Fruit fly (Drosophila melanogaster) whole organism, embryonic: ENCODE results near the gene Ac13E.

Experiments used
- Atf3 ChIP-seq: fragments of 200-800 bp; sonication (Bioruptor generic); optimal IDR thresholded peaks from 3 replicates; lab custom pipeline; 2016; ENCODE audit warnings: missing biosample characterization, missing genetic modification characterization
- BEAF-32 ChIP-seq: fragments of 200-800 bp; sonication (Bioruptor generic); optimal IDR thresholded peaks from 3 replicates; lab custom pipeline; 2017; ENCODE audit warnings: missing biosample characterization, missing genetic modification characterization, mild to moderate bottlenecking, moderate library complexity, missing genetic modification reagents
- Bgb ChIP-seq: fragments of 200-800 bp; sonication (Bioruptor generic); IDR thresholded peaks from 2 replicates; pipeline ENCODE4 v1.3.6; 2022; ENCODE audit warnings: missing biosample characterization, missing genetic modification characterization; ENCODE audit not compliant: partially characterized antibody
- Bteb2 ChIP-seq: fragments of 200-800 bp; sonication (Bioruptor generic); optimal IDR thresholded peaks from 2 replicates; lab custom pipeline; 2016; ENCODE audit warnings: missing biosample characterization, missing genetic modification characterization
- CG10267 ChIP-seq: fragments of 200-800 bp; sonication (Bioruptor generic); optimal IDR thresholded peaks from 2 replicates; lab custom pipeline; 2018; ENCODE audit warnings: missing biosample characterization, mild to moderate bottlenecking, missing genetic modification characterization, moderate library complexity
- CG10462 ChIP-seq: fragments of 200-800 bp; sonication (Bioruptor generic); optimal IDR thresholded peaks from 2 replicates; lab custom pipeline; 2016; ENCODE audit warnings: missing biosample characterization, missing genetic modification characterization
- CG12104 ChIP-seq: fragments of 200-800 bp; sonication (Bioruptor generic); optimal IDR thresholded peaks from 3 replicates; lab custom pipeline; 2016; ENCODE audit warnings: missing biosample characterization, missing genetic modification characterization
- CG12769 ChIP-seq: fragments of 200-800 bp; sonication (Bioruptor generic); optimal IDR thresholded peaks from 2 replicates; lab custom pipeline; 2019; ENCODE audit warnings: missing biosample characterization, mild to moderate bottlenecking, missing genetic modification characterization, moderate library complexity
- CG14710 ChIP-seq: fragments of 200-800 bp; sonication (Bioruptor generic); optimal IDR thresholded peaks from 3 replicates; lab custom pipeline; 2019; ENCODE audit warnings: missing biosample characterization, mild to moderate bottlenecking, missing genetic modification characterization, moderate library complexity
- CG14860 ChIP-seq: fragments of 200-800 bp; sonication (Bioruptor generic); IDR thresholded peaks from 3 replicates; pipeline ENCODE4 v1.3.6; 2022; ENCODE audit warnings: missing biosample characterization, missing genetic modification characterization; ENCODE audit not compliant: partially characterized antibody
- CG15601 ChIP-seq: fragments of 200-800 bp; sonication (Bioruptor generic); optimal IDR thresholded peaks from 3 replicates; lab custom pipeline; 2019; ENCODE audit warnings: missing biosample characterization, mild to moderate bottlenecking, missing genetic modification characterization, moderate library complexity
- CG15696 ChIP-seq: fragments of 200-800 bp; sonication (Bioruptor generic); optimal IDR thresholded peaks from 2 replicates; lab custom pipeline; 2019; ENCODE audit warnings: missing biosample characterization, mild to moderate bottlenecking, missing genetic modification characterization, moderate library complexity
- CG18764 ChIP-seq: fragments of 200-800 bp; sonication (Bioruptor generic); optimal IDR thresholded peaks from 3 replicates; lab custom pipeline; 2016; ENCODE audit warnings: missing biosample characterization, missing genetic modification characterization
- CG2116 ChIP-seq: fragments of 200-800 bp; sonication (Bioruptor generic); optimal IDR thresholded peaks from 3 replicates; lab custom pipeline; 2018; ENCODE audit warnings: missing biosample characterization, mild to moderate bottlenecking, missing genetic modification characterization
- CG2202 ChIP-seq: fragments of 200-800 bp; sonication (Bioruptor generic); optimal IDR thresholded peaks from 2 replicates; lab custom pipeline; 2018; ENCODE audit warnings: missing biosample characterization, mild to moderate bottlenecking, missing genetic modification characterization
- CG30431 ChIP-seq: fragments of 200-800 bp; sonication (Bioruptor generic); optimal IDR thresholded peaks from 2 replicates; lab custom pipeline; 2017; ENCODE audit warnings: missing biosample characterization, missing genetic modification characterization
- CG34224 ChIP-seq: fragments of 200-800 bp; sonication (Bioruptor generic); IDR thresholded peaks from 3 replicates; pipeline ENCODE4 v1.3.6; 2022; ENCODE audit warnings: missing biosample characterization, missing genetic modification characterization; ENCODE audit not compliant: partially characterized antibody
- CG4617 ChIP-seq: fragments of 200-800 bp; sonication (Bioruptor generic); optimal IDR thresholded peaks from 3 replicates; lab custom pipeline; 2016; ENCODE audit warnings: missing biosample characterization, missing genetic modification characterization, borderline replicate concordance
- CG6654 ChIP-seq: fragments of 200-800 bp; sonication (Bioruptor generic); optimal IDR thresholded peaks from 2 replicates; lab custom pipeline; 2017; ENCODE audit warnings: missing biosample characterization, mild to moderate bottlenecking, missing genetic modification characterization
- CG6813 ChIP-seq: fragments of 200-800 bp; sonication (Bioruptor generic); optimal IDR thresholded peaks from 2 replicates; lab custom pipeline; 2017; ENCODE audit warnings: missing biosample characterization, missing genetic modification characterization, mild to moderate bottlenecking, moderate library complexity, missing genetic modification reagents
- CG7987 ChIP-seq: fragments of 200-800 bp; sonication (Bioruptor generic); optimal IDR thresholded peaks from 2 replicates; lab custom pipeline; 2018; ENCODE audit warnings: missing biosample characterization, mild to moderate bottlenecking, missing genetic modification characterization, moderate library complexity
- CG8089 ChIP-seq: fragments of 200-800 bp; sonication (Bioruptor generic); optimal IDR thresholded peaks from 3 replicates; lab custom pipeline; 2016; ENCODE audit warnings: missing biosample characterization, missing genetic modification characterization
- CG8290 ChIP-seq, 3 experiments: fragments of 200-800 bp; sonication (Bioruptor generic); optimal IDR thresholded peaks; 2 replicates each; lab custom pipeline; 2016 to 2019; ENCODE audit warnings: missing biosample characterization in 3 of 3, missing genetic modification characterization in 3 of 3, mild to moderate bottlenecking in 2 of 3, moderate library complexity in 1 of 3
- CG8478 ChIP-seq: fragments of >200 bp; optimal IDR thresholded peaks from 2 replicates; lab custom pipeline; 2018
- CG9437 ChIP-seq: fragments of 200-800 bp; sonication (Bioruptor generic); optimal IDR thresholded peaks from 2 replicates; lab custom pipeline; 2018; ENCODE audit warnings: missing biosample characterization, mild to moderate bottlenecking, missing genetic modification characterization
- CG9876 ChIP-seq: fragments of 200-800 bp; sonication (Bioruptor generic); optimal IDR thresholded peaks from 2 replicates; lab custom pipeline; 2016; ENCODE audit warnings: missing biosample characterization, missing genetic modification characterization
- CG9932 ChIP-seq: fragments of 200-800 bp; sonication (Bioruptor generic); IDR thresholded peaks from 2 replicates; pipeline ENCODE4 v1.3.6; 2022; ENCODE audit warnings: missing biosample characterization, missing genetic modification characterization
- Dll ChIP-seq: fragments of 200-800 bp; sonication (Bioruptor generic); IDR thresholded peaks from 4 replicates; pipeline ENCODE4 v1.3.6; 2022; ENCODE audit warnings: missing biosample characterization, missing genetic modification characterization; ENCODE audit not compliant: partially characterized antibody
- Doc3 ChIP-seq: fragments of 200-800 bp; sonication (Bioruptor generic); IDR thresholded peaks from 3 replicates; pipeline ENCODE4 v1.3.6; 2022; ENCODE audit warnings: missing biosample characterization, missing genetic modification characterization; ENCODE audit not compliant: partially characterized antibody
- Eip74EF ChIP-seq, 2 experiments: fragments of 200-800 bp in 1 of 2; fragments of >200 bp in 1 of 2; sonication (Bioruptor generic) in 1 of 2; optimal IDR thresholded peaks; 2 replicates each; lab custom pipeline; 2017 to 2019; ENCODE audit warnings: missing biosample characterization in 2 of 2, missing genetic modification characterization in 2 of 2, mild to moderate bottlenecking in 1 of 2, moderate library complexity in 1 of 2
- Poxn ChIP-seq: fragments of 200-800 bp; sonication (Bioruptor generic); IDR thresholded peaks from 2 replicates; pipeline ENCODE4 v1.3.6; 2022; ENCODE audit warnings: missing biosample characterization, missing genetic modification characterization
- Rx ChIP-seq: fragments of 200-800 bp; sonication (Bioruptor generic); IDR thresholded peaks from 2 replicates; pipeline ENCODE4 v1.3.6; 2022; ENCODE audit warnings: missing biosample characterization, missing genetic modification characterization
- Scr ChIP-seq: fragments of 200-800 bp; sonication (Bioruptor generic); IDR thresholded peaks from 2 replicates; pipeline ENCODE4 v1.3.6; 2022; ENCODE audit warnings: missing biosample characterization, missing genetic modification characterization; ENCODE audit not compliant: partially characterized antibody
- Sin3A ChIP-seq: fragments of >200 bp; optimal IDR thresholded peaks from 2 replicates; lab custom pipeline; 2018
- Ssrp ChIP-seq: fragments of 200-800 bp; sonication (Bioruptor generic); optimal IDR thresholded peaks from 2 replicates; lab custom pipeline; 2018; ENCODE audit warnings: missing biosample characterization, mild to moderate bottlenecking, missing genetic modification characterization, moderate library complexity
- ash1 ChIP-seq: fragments of 200-800 bp; sonication (Bioruptor generic); optimal IDR thresholded peaks from 2 replicates; lab custom pipeline; 2018; ENCODE audit warnings: missing biosample characterization, mild to moderate bottlenecking, missing genetic modification characterization
- bigmax ChIP-seq: fragments of 200-800 bp; sonication (Bioruptor generic); optimal IDR thresholded peaks from 2 replicates; lab custom pipeline; 2018; ENCODE audit warnings: missing biosample characterization, mild to moderate bottlenecking, missing genetic modification characterization
- ems ChIP-seq: fragments of 200-800 bp; sonication (Bioruptor generic); optimal IDR thresholded peaks from 3 replicates; lab custom pipeline; 2016; ENCODE audit warnings: missing biosample characterization, missing genetic modification characterization
- ewg ChIP-seq: fragments of 200-800 bp; sonication (Bioruptor generic); optimal IDR thresholded peaks from 3 replicates; lab custom pipeline; 2017; ENCODE audit warnings: mild to moderate bottlenecking, missing biosample characterization, missing genetic modification reagents, missing genetic modification characterization
- hth ChIP-seq: fragments of >200 bp; optimal IDR thresholded peaks from 2 replicates; lab custom pipeline; 2017; ENCODE audit warnings: inconsistent platforms
- lbe ChIP-seq: fragments of 200-800 bp; sonication (Bioruptor generic); optimal IDR thresholded peaks from 2 replicates; lab custom pipeline; 2016; ENCODE audit warnings: missing biosample characterization, mild to moderate bottlenecking, missing genetic modification characterization
- mirr ChIP-seq: fragments of 200-800 bp; sonication (Bioruptor generic); optimal IDR thresholded peaks from 3 replicates; lab custom pipeline; 2018; ENCODE audit warnings: missing biosample characterization, mild to moderate bottlenecking, missing genetic modification characterization
- odd ChIP-seq: fragments of 200-800 bp; sonication (Bioruptor generic); optimal IDR thresholded peaks from 2 replicates; lab custom pipeline; 2017; ENCODE audit warnings: missing biosample characterization, mild to moderate bottlenecking, missing genetic modification characterization
- onecut ChIP-seq: fragments of 200-800 bp; sonication (Bioruptor generic); IDR thresholded peaks from 2 replicates; pipeline ENCODE4 v1.3.6; 2022; ENCODE audit warnings: missing biosample characterization, missing genetic modification characterization
- prd ChIP-seq, 3 experiments: fragments of >200 bp in 2 of 3; fragments of 200-800 bp in 1 of 3; sonication (Bioruptor generic) in 1 of 3; optimal IDR thresholded peaks in 2 of 3; IDR thresholded peaks in 1 of 3; 2 replicates in 2 of 3; 3 replicates in 1 of 3; pipeline versions ENCODE4 v1.3.6 to Lab custom; 2017 to 2022; ENCODE audit warnings: missing biosample characterization in 1 of 3, missing genetic modification characterization in 1 of 3
- scrt ChIP-seq: fragments of 200-800 bp; sonication (Bioruptor generic); optimal IDR thresholded peaks from 2 replicates; lab custom pipeline; 2018; ENCODE audit warnings: missing biosample characterization, mild to moderate bottlenecking, missing genetic modification characterization, moderate library complexity
- ssp ChIP-seq: fragments of 200-800 bp; sonication (Bioruptor generic); IDR thresholded peaks from 2 replicates; pipeline ENCODE4 v1.3.6; 2022; ENCODE audit warnings: missing biosample characterization, missing genetic modification characterization
- unc-4 ChIP-seq: fragments of 200-800 bp; sonication (Bioruptor generic); IDR thresholded peaks from 2 replicates; pipeline ENCODE4 v1.3.6; 2022; ENCODE audit warnings: missing biosample characterization, missing genetic modification characterization; ENCODE audit not compliant: partially characterized antibody
- vvl ChIP-seq: fragments of 200-800 bp; sonication (Bioruptor generic); IDR thresholded peaks from 2 replicates; pipeline ENCODE4 v1.3.6; 2022; ENCODE audit warnings: missing biosample characterization, missing genetic modification characterization
- yki ChIP-seq: fragments of >200 bp; optimal IDR thresholded peaks from 3 replicates; lab custom pipeline; 2018

Gene Ac13E

dm6 chrX:15571939-15572338 is 17.9 kb upstream of the Ac13E start, which contains the start of gene CG15643 (continued):
- TF ChIP-seq CG12769 (tag; lab: Kevin White, UChicago) (no peak), CG8290 (GFP tag; optimal IDR thresholded peaks at IDR 0.05; lab: Kevin White, UChicago) (no peak), CG8290 (tag; optimal IDR thresholded peaks at IDR 0.05; lab: Kevin White, UChicago) (no peak), Atf3 (GFP tag; lab: Kevin White, UChicago) (no peak), scrt (GFP tag; lab: Kevin White, UChicago) (no peak), prd (optimal IDR thresholded peaks at IDR 0.05; lab: Kevin White, UChicago) (no peak), prd (GFP tag; IDR thresholded peaks at IDR 0.05; lab: Robert Waterston, UW) (no peak), vvl (no peak), ems (GFP tag; lab: Kevin White, UChicago) (no peak), ssp (GFP tag; lab: Robert Waterston, UW) (no peak), Eip74EF (GFP tag; optimal IDR thresholded peaks at IDR 0.05; lab: Kevin White, UChicago) (no peak), Rx (GFP tag; lab: Robert Waterston, UW) (no peak), CG15696 (tag; lab: Kevin White, UChicago) (no peak), unc-4 (GFP tag; lab: Robert Waterston, UW) (peak; percentile 24; the same call in 1 of the 2 replicates), Scr (no peak), CG34224 (GFP tag; lab: Robert Waterston, UW) (peak; percentile 17; the same call in 1 of the 3 replicates), Ssrp (tag; lab: Kevin White, UChicago) (no peak), bigmax (GFP tag; lab: Kevin White, UChicago) (no peak), Sin3A (no peak), Bgb (no peak), CG4617 (GFP tag; lab: Kevin White, UChicago) (peak; percentile 8), ewg (GFP tag; lab: Kevin White, UChicago) (no peak), CG7987 (no peak), CG6654 (GFP tag; lab: Kevin White, UChicago) (no peak), CG14710 (tag; lab: Kevin White, UChicago) (peak; percentile 4), CG10462 (GFP tag; lab: Kevin White, UChicago) (no peak), CG15601 (tag; lab: Kevin White, UChicago) (no peak), CG9437 (no peak), mirr (GFP tag; lab: Kevin White, UChicago) (no peak), Bteb2 (GFP tag; lab: Kevin White, UChicago) (no peak), lbe (GFP tag; lab: Kevin White, UChicago) (peak; percentile 60), CG30431 (GFP tag; lab: Kevin White, UChicago) (no peak), CG12104 (GFP tag; lab: Kevin White, UChicago) (no peak), odd (GFP tag; lab: Kevin White, UChicago) (no peak), CG2202 (no peak), onecut (GFP tag; lab: Robert Waterston, UW) (0 out of 2 replicates have a peak, but pooled peaks have one; percentile 8), CG10267 (tag; lab: Kevin White, UChicago) (peak; percentile 87), CG14860 (GFP tag; lab: Robert Waterston, UW) (no peak), Dll (GFP tag; lab: Robert Waterston, UW) (no peak), ash1 (GFP tag; lab: Kevin White, UChicago) (no peak), Doc3 (GFP tag; lab: Robert Waterston, UW) (0 out of 3 replicates have a peak, but pooled peaks have one; percentile 16), BEAF-32 (peak; percentile 18), CG2116 (peak; percentile 32), CG18764 (no peak), CG8478 (no peak), Poxn (GFP tag; lab: Robert Waterston, UW) (no peak), CG8089 (no peak), CG9932 (GFP tag; lab: Robert Waterston, UW) (no peak), hth (lab: Kevin White, UChicago) (no peak), CG6813 (GFP tag; lab: Kevin White, UChicago) (no peak), yki (no peak), CG9876 (no peak)
